Fruit fly (Drosophila melanogaster): ENCODE results near the gene Eig71Eb.
A peak's percentile ranks its signal among the peaks of the same experiment; 100 is the strongest.

Gene Eig71Eb

dm6 chr3L:15675111-15675510, 25.4 kb downstream of the Eig71Eb start (continued):
- TF ChIP-seq MTF-1 (GFP tag; optimal IDR thresholded peaks at IDR 0.05; ENCODE audit: borderline replicate concordance) (peak; percentile 29), ato (GFP tag; IDR thresholded peaks at IDR 0.05; ENCODE audit: partially characterized antibody) (no peak), cwo (GFP tag; optimal IDR thresholded peaks at IDR 0.05) (no peak), TFAM (GFP tag; optimal IDR thresholded peaks at IDR 0.05) (no peak), CG15514 (GFP tag; optimal IDR thresholded peaks at IDR 0.05) (no peak), vnd (GFP tag; IDR thresholded peaks at IDR 0.05; ENCODE audit: partially characterized antibody) (no peak), CG14667 (GFP tag; IDR thresholded peaks at IDR 0.05) (0 out of 2 replicates have a peak, but pooled peaks have one; percentile 15), Med (GFP tag) (peak; percentile 85), ken (GFP tag; IDR thresholded peaks at IDR 0.05) (no peak), CG2712 (tag; optimal IDR thresholded peaks at IDR 0.05) (peak; percentile 92), odd (GFP tag; optimal IDR thresholded peaks at IDR 0.05) (no peak), CG2875 (GFP tag; optimal IDR thresholded peaks at IDR 0.05) (peak; percentile 74), CG34224 (GFP tag; IDR thresholded peaks at IDR 0.05; ENCODE audit: partially characterized antibody) (no peak), CTCF (GFP tag; optimal IDR thresholded peaks at IDR 0.05) (no peak), stc (GFP tag; IDR thresholded peaks at IDR 0.05) (no peak), CG7372 (GFP tag; IDR thresholded peaks at IDR 0.05) (0 out of 2 replicates have a peak, but pooled peaks have one; percentile 21), sna (GFP tag; IDR thresholded peaks at IDR 0.05; ENCODE audit: partially characterized antibody) (no peak), CG4328 (GFP tag; optimal IDR thresholded peaks at IDR 0.05) (no peak), CG17802 (tag; optimal IDR thresholded peaks at IDR 0.05) (peak; percentile 52), Dp (GFP tag; optimal IDR thresholded peaks at IDR 0.05) (no peak), emc (GFP tag; optimal IDR thresholded peaks at IDR 0.05) (no peak), CG6254 (GFP tag; optimal IDR thresholded peaks at IDR 0.05) (peak; percentile 81), CG8924 (tag; optimal IDR thresholded peaks at IDR 0.05) (peak; percentile 67), CG4360 (GFP tag; IDR thresholded peaks at IDR 0.05) (0 out of 2 replicates have a peak, but pooled peaks have one; percentile 39), pan (optimal IDR thresholded peaks at IDR 0.05) (no peak), pan (GFP tag; optimal IDR thresholded peaks at IDR 0.05 in 1 of 2, IDR thresholded peaks at IDR 0.05 in 1 of 2) (peak in 1 of 2 experiments; percentile 12), trem (tag; optimal IDR thresholded peaks at IDR 0.05) (peak; percentile 86), CG18619 (GFP tag; optimal IDR thresholded peaks at IDR 0.05) (peak; percentile 12), dati (GFP tag; IDR thresholded peaks at IDR 0.05) (0 out of 2 replicates have a peak, but pooled peaks have one; percentile 32), tna (GFP tag; IDR thresholded peaks at IDR 0.05; ENCODE audit: partially characterized antibody) (no peak), usp (GFP tag; optimal IDR thresholded peaks at IDR 0.05) (no peak), CG9876 (GFP tag; optimal IDR thresholded peaks at IDR 0.05) (no peak), CG6689 (GFP tag; IDR thresholded peaks at IDR 0.05) (peak; percentile 73), wor (GFP tag; IDR thresholded peaks at IDR 0.05) (no peak), Poxn (GFP tag; IDR thresholded peaks at IDR 0.05) (no peak), CG10274 (GFP tag; optimal IDR thresholded peaks at IDR 0.05) (no peak), CG12299 (tag; optimal IDR thresholded peaks at IDR 0.05) (no peak), Hey (tag; optimal IDR thresholded peaks at IDR 0.05) (no peak), PHDP (tag; optimal IDR thresholded peaks at IDR 0.05) (peak; percentile 55), Tbp (GFP tag; optimal IDR thresholded peaks at IDR 0.05) (no peak), amos (GFP tag; IDR thresholded peaks at IDR 0.05; ENCODE audit: partially characterized antibody) (no peak), Max (GFP tag; optimal IDR thresholded peaks at IDR 0.05) (no peak), sqz (GFP tag; optimal IDR thresholded peaks at IDR 0.05) (peak; percentile 38), pros (GFP tag; optimal IDR thresholded peaks at IDR 0.05) (no peak), CG1603 (tag; optimal IDR thresholded peaks at IDR 0.05) (peak; percentile 92), CG6813 (GFP tag; optimal IDR thresholded peaks at IDR 0.05) (peak; percentile 49), B-H2 (GFP tag; optimal IDR thresholded peaks at IDR 0.05) (no peak), Nf-YB (GFP tag; optimal IDR thresholded peaks at IDR 0.05) (peak; percentile 45), Sox100B (GFP tag; optimal IDR thresholded peaks at IDR 0.05) (peak; percentile 50), Pdp1 (GFP tag; optimal IDR thresholded peaks at IDR 0.05) (peak; percentile 59 to 71)

Measured in whole organism, embryonic.